Fruit fly (Drosophila melanogaster): Measurements from ENCODE around the gene Fit1.

The Fit1 gene

DNA sequence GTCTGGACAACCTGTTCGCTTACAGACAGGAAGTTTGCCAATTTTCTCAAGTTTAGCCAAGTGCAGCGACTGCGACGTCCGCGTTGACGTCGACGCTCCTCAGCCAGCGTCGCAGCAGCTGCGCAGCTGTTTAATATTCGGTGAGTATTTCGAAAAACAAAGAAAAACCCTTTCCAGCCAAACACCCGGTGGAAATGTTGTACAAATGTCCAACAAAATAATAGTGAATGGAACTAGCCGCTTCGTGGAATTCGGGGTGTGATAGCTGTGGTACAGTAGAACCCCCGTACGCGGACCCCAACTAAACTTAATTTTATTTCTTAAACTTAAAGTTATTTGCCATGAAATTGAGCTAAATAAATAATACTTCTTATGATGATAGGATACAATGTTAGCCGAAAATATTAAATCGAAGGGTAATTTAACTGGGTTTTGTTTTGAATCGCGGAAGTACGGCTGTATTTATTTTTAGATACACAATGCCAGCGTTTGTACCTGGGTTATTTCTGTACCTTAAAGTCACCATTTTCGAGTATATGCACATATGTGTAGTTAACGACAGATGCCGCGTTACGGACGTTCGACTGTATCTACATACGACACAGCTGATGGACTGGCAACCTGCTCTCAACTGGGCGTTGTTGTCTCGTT, 5.6 kb downstream of the Fit1 start (continued):
- TF ChIP-seq CG3407 (GFP tag; optimal IDR thresholded peaks at IDR 0.05), result peak; percentile 53
- TF ChIP-seq pho (GFP tag; optimal IDR thresholded peaks at IDR 0.05), result no peak
- TF ChIP-seq grn (GFP tag; optimal IDR thresholded peaks at IDR 0.05), result no peak
- peak; percentile 38 for TF ChIP-seq NC2α (GFP tag; optimal IDR thresholded peaks at IDR 0.05)
- no peak for TF ChIP-seq CG14860 (GFP tag; IDR thresholded peaks at IDR 0.05; ENCODE audit: partially characterized antibody)
- TF ChIP-seq sug (tag; optimal IDR thresholded peaks at IDR 0.05), result peak; percentile 60
- no peak for TF ChIP-seq vfl (GFP tag; optimal IDR thresholded peaks at IDR 0.05)
- peak; percentile 33 for TF ChIP-seq repo (GFP tag; optimal IDR thresholded peaks at IDR 0.05)
- peak; percentile 83 for TF ChIP-seq CG11695 (GFP tag; IDR thresholded peaks at IDR 0.05)
- no peak for TF ChIP-seq B-H2 (GFP tag; optimal IDR thresholded peaks at IDR 0.05)
- no peak for TF ChIP-seq CG8765 (GFP tag; IDR thresholded peaks at IDR 0.05)
- TF ChIP-seq h (optimal IDR thresholded peaks at IDR 0.05), result no peak
- TF ChIP-seq CG12942 (GFP tag; optimal IDR thresholded peaks at IDR 0.05), result peak; percentile 57
- TF ChIP-seq CG18011 (GFP tag; optimal IDR thresholded peaks at IDR 0.05), result peak; percentile 44
- peak; percentile 56; the same call in 2 of the 3 replicates for TF ChIP-seq so (GFP tag; IDR thresholded peaks at IDR 0.05)
- no peak for TF ChIP-seq CG2889 (GFP tag; IDR thresholded peaks at IDR 0.05)
- peak; percentile 52 for TF ChIP-seq Hmx (GFP tag; optimal IDR thresholded peaks at IDR 0.05)
- TF ChIP-seq CG10321 (GFP tag; IDR thresholded peaks at IDR 0.05), result no peak
- TF ChIP-seq Gug (GFP tag; IDR thresholded peaks at IDR 0.05), result peak; percentile 47; the same call in 2 of the 4 replicates
- no peak for TF ChIP-seq CG2129 (GFP tag; IDR thresholded peaks at IDR 0.05; ENCODE audit: partially characterized antibody)
- TF ChIP-seq cwo (GFP tag; optimal IDR thresholded peaks at IDR 0.05), result peak; percentile 66
- TF ChIP-seq HmgD (GFP tag; optimal IDR thresholded peaks at IDR 0.05), result no peak
- peak; percentile 72 for TF ChIP-seq CG18619 (GFP tag; optimal IDR thresholded peaks at IDR 0.05)
- TF ChIP-seq chinmo (GFP tag; IDR thresholded peaks at IDR 0.05; ENCODE audit: partially characterized antibody), result no peak
- no peak for TF ChIP-seq HLH4C (GFP tag; IDR thresholded peaks at IDR 0.05; ENCODE audit: partially characterized antibody)
- TF ChIP-seq sens (GFP tag), result peak; percentile 97
- TF ChIP-seq rib (GFP tag; IDR thresholded peaks at IDR 0.05), result no peak
- peak; percentile 63 for TF ChIP-seq Antp (GFP tag; optimal IDR thresholded peaks at IDR 0.05)
- peak; percentile 31 for TF ChIP-seq zfh2 (GFP tag; optimal IDR thresholded peaks at IDR 0.05)
- TF ChIP-seq CG6654 (GFP tag; optimal IDR thresholded peaks at IDR 0.05), result peak; percentile 61
- TF ChIP-seq tap (tag; optimal IDR thresholded peaks at IDR 0.05), result peak; percentile 61
- TF ChIP-seq Taf1 (GFP tag; IDR thresholded peaks at IDR 0.05), result 0 out of 2 replicates have a peak, but pooled peaks have one; percentile 18
- TF ChIP-seq mld (GFP tag; IDR thresholded peaks at IDR 0.05; ENCODE audit: partially characterized antibody), result no peak
- TF ChIP-seq dati (GFP tag; IDR thresholded peaks at IDR 0.05), result no peak
- TF ChIP-seq tll (GFP tag; optimal IDR thresholded peaks at IDR 0.05), result peak in 1 of 2 experiments; percentile 54
- TF ChIP-seq inv (GFP tag; IDR thresholded peaks at IDR 0.05; ENCODE audit: partially characterized antibody), result no peak
- TF ChIP-seq bigmax (GFP tag; optimal IDR thresholded peaks at IDR 0.05), result no peak
- peak; percentile 72 for TF ChIP-seq Usf (GFP tag; optimal IDR thresholded peaks at IDR 0.05)
- TF ChIP-seq psq (GFP tag; optimal IDR thresholded peaks at IDR 0.05), result no peak
- peak; percentile 49 for TF ChIP-seq CrebB (tag; optimal IDR thresholded peaks at IDR 0.05)
- peak; percentile 79 for TF ChIP-seq twi (tag; optimal IDR thresholded peaks at IDR 0.05)
- peak; percentile 58 for TF ChIP-seq chn (GFP tag; optimal IDR thresholded peaks at IDR 0.05)
- no peak for TF ChIP-seq CG7963 (GFP tag; IDR thresholded peaks at IDR 0.05; ENCODE audit: partially characterized antibody)
- TF ChIP-seq toy (GFP tag; IDR thresholded peaks at IDR 0.05), result no peak
- TF ChIP-seq NC2β (GFP tag; optimal IDR thresholded peaks at IDR 0.05), result peak; percentile 47
- TF ChIP-seq Dp (GFP tag; optimal IDR thresholded peaks at IDR 0.05), result no peak
- peak; percentile 80 for TF ChIP-seq dysf (GFP tag; IDR thresholded peaks at IDR 0.05)
- peak; percentile 68 for TF ChIP-seq ATbp (GFP tag; optimal IDR thresholded peaks at IDR 0.05)
- TF ChIP-seq Mad (GFP tag; optimal IDR thresholded peaks at IDR 0.05), result no peak
- peak; percentile 60 for TF ChIP-seq CG6683 (GFP tag; optimal IDR thresholded peaks at IDR 0.05)
